Worm (Caenorhabditis elegans): ENCODE data around the gene pgp-1.

DNA sequence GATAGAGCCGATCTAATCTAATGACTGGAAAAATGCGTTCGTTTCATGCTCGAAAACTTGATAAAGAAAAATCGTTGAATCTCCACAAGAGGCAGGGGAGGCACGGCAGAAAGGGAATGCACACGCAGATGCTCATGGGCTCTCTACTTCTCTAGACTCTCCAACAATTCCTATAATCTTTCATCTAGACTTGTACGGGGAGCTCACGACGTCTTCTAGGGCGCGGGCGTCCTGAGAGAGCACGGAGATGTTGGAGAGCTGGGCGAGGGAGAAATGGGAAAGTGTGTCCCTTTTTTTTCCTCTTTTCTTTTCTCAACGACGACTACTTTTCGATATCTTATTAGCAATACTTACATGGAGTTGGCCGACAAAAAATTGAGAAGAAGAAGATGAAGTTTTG is 15.8 kb downstream of the pgp-1 start:
- TF ChIP-seq nfya-1 (tag; optimal IDR thresholded peaks at IDR 0.05; ENCODE audit: borderline replicate concordance, insufficient read depth) (no peak), unc-62 (GFP tag; optimal IDR thresholded peaks at IDR 0.05) (no peak), mxl-1 (tag; optimal IDR thresholded peaks at IDR 0.05) (no peak), ZK185.1 (tag; optimal IDR thresholded peaks at IDR 0.05; ENCODE audit: poor library complexity, severe bottlenecking) (no peak), ekl-4 (GFP tag; IDR thresholded peaks at IDR 0.05) (no peak), ztf-22 (GFP tag; optimal IDR thresholded peaks at IDR 0.05) (no peak), ztf-6 (GFP tag; IDR thresholded peaks at IDR 0.05) (no peak), B0336.3 (GFP tag; IDR thresholded peaks at IDR 0.05) (no peak), ama-1 (optimal IDR thresholded peaks at IDR 0.05) (no peak), ama-1 (GFP tag; optimal IDR thresholded peaks at IDR 0.05) (no peak), die-1 (tag; optimal IDR thresholded peaks at IDR 0.05) (no peak)
